Fruit fly (Drosophila melanogaster) whole organism, prepupa: Measurements from ENCODE around the gene TfAP-2.

Experiments
- CG10631 ChIP-seq: fragments of 200-800 bp; sonication (Bioruptor generic); optimal IDR thresholded peaks from 2 replicates; lab custom pipeline; 2016; ENCODE audit warnings: missing biosample characterization, missing genetic modification characterization
- CG11902 ChIP-seq: fragments of 200-800 bp; sonication (Bioruptor generic); optimal IDR thresholded peaks from 3 replicates; lab custom pipeline; 2016; ENCODE audit warnings: missing biosample characterization, missing genetic modification characterization
- CG15336 ChIP-seq: fragments of 200-800 bp; sonication (Bioruptor generic); IDR thresholded peaks from 2 replicates; pipeline ENCODE4 v1.3.6; 2022; ENCODE audit warnings: missing biosample characterization, missing genetic modification characterization
- CG3032 ChIP-seq: fragments of 200-800 bp; optimal IDR thresholded peaks from 2 replicates; lab custom pipeline; 2019; ENCODE audit warnings: missing biosample characterization, mild to moderate bottlenecking, missing genetic modification characterization, moderate library complexity
- CG31627 ChIP-seq: fragments of 200-800 bp; sonication (Bioruptor generic); optimal IDR thresholded peaks from 3 replicates; lab custom pipeline; 2016; ENCODE audit warnings: missing biosample characterization, missing genetic modification characterization
- CG6808 ChIP-seq: fragments of 200-800 bp; sonication (Bioruptor generic); optimal IDR thresholded peaks from 3 replicates; lab custom pipeline; 2017; ENCODE audit warnings: missing biosample characterization, missing genetic modification characterization, mild to moderate bottlenecking, moderate library complexity, missing genetic modification reagents
- CG8119 ChIP-seq: fragments of 200-800 bp; sonication (Bioruptor generic); IDR thresholded peaks from 3 replicates; pipeline ENCODE4 v1.3.6; 2022; ENCODE audit warnings: missing biosample characterization, missing genetic modification characterization
- CG8319 ChIP-seq: fragments of 200-800 bp; sonication (Bioruptor generic); optimal IDR thresholded peaks from 3 replicates; lab custom pipeline; 2016; ENCODE audit warnings: missing biosample characterization, missing genetic modification characterization
- Eip78C ChIP-seq: fragments of 200-800 bp; sonication (Bioruptor generic); peaks from one replicate; lab custom pipeline; 2016; ENCODE audit warnings: missing biosample characterization, missing genetic modification characterization
- Ets21C ChIP-seq: fragments of 200-800 bp; sonication (Bioruptor generic); optimal IDR thresholded peaks from 3 replicates; lab custom pipeline; 2016; ENCODE audit warnings: missing biosample characterization, missing genetic modification characterization
- Ets96B ChIP-seq: fragments of 200-800 bp; optimal IDR thresholded peaks from 2 replicates; lab custom pipeline; 2019; ENCODE audit warnings: missing biosample characterization, mild to moderate bottlenecking, missing genetic modification characterization, moderate library complexity
- Gug ChIP-seq: fragments of 200-800 bp; sonication (Bioruptor generic); IDR thresholded peaks from 2 replicates; pipeline ENCODE4 v1.3.6; 2022; ENCODE audit warnings: missing biosample characterization, missing genetic modification characterization
- Hr39 ChIP-seq: fragments of 200-800 bp; sonication (Bioruptor generic); optimal IDR thresholded peaks from 2 replicates; lab custom pipeline; 2016; ENCODE audit warnings: missing biosample characterization, missing genetic modification characterization
- Hr4 ChIP-seq: fragments of 200-800 bp; sonication (Bioruptor generic); optimal IDR thresholded peaks from 3 replicates; lab custom pipeline; 2016; ENCODE audit warnings: missing biosample characterization, missing genetic modification characterization
- Met ChIP-seq: fragments of 200-800 bp; sonication (Bioruptor generic); optimal IDR thresholded peaks from 3 replicates; lab custom pipeline; 2016; ENCODE audit warnings: missing biosample characterization, missing genetic modification characterization
- Sox102F ChIP-seq: fragments of 200-800 bp; sonication (Bioruptor generic); optimal IDR thresholded peaks from 2 replicates; lab custom pipeline; 2016; ENCODE audit warnings: missing biosample characterization, mild to moderate bottlenecking, missing genetic modification characterization
- Sox14 ChIP-seq: fragments of 200-800 bp; sonication (Bioruptor generic); optimal IDR thresholded peaks from 3 replicates; lab custom pipeline; 2016; ENCODE audit warnings: missing biosample characterization, missing genetic modification characterization
- acj6 ChIP-seq: fragments of 200-800 bp; sonication (Bioruptor generic); optimal IDR thresholded peaks from 3 replicates; lab custom pipeline; 2016; ENCODE audit warnings: missing biosample characterization, missing genetic modification characterization
- cyc ChIP-seq: fragments of 200-800 bp; sonication (Bioruptor generic); optimal IDR thresholded peaks from 3 replicates; lab custom pipeline; 2016; ENCODE audit warnings: missing biosample characterization, missing genetic modification characterization
- dsx ChIP-seq: fragments of 200-800 bp; optimal IDR thresholded peaks from 3 replicates; lab custom pipeline; 2019; ENCODE audit warnings: missing biosample characterization, mild to moderate bottlenecking, missing genetic modification characterization, moderate library complexity; ENCODE audit not compliant: poor library complexity, severe bottlenecking
- eg ChIP-seq: fragments of 200-800 bp; sonication (Bioruptor generic); IDR thresholded peaks from 3 replicates; pipeline ENCODE4 v1.3.6; 2022; ENCODE audit warnings: missing biosample characterization, missing genetic modification characterization
- esn ChIP-seq: fragments of 200-800 bp; sonication (Bioruptor generic); optimal IDR thresholded peaks from 2 replicates; lab custom pipeline; 2016; ENCODE audit warnings: missing biosample characterization, mild to moderate bottlenecking, missing genetic modification characterization, moderate library complexity
- fd59A ChIP-seq: fragments of 200-800 bp; sonication (Bioruptor generic); optimal IDR thresholded peaks from 2 replicates; lab custom pipeline; 2017; ENCODE audit warnings: missing biosample characterization, mild to moderate bottlenecking, missing genetic modification characterization, missing genetic modification reagents
- fkh ChIP-seq: fragments of 200-800 bp; sonication (Bioruptor generic); optimal IDR thresholded peaks from 3 replicates; lab custom pipeline; 2017; ENCODE audit warnings: missing biosample characterization, mild to moderate bottlenecking, missing genetic modification characterization, moderate library complexity
- pdm3 ChIP-seq: fragments of 200-800 bp; sonication (Bioruptor generic); optimal IDR thresholded peaks from 3 replicates; lab custom pipeline; 2016; ENCODE audit warnings: missing biosample characterization, missing genetic modification characterization
- salr ChIP-seq, 2 experiments: fragments of 200-800 bp; sonication (Bioruptor generic); optimal IDR thresholded peaks; 3 replicates each; lab custom pipeline; 2016 to 2018; ENCODE audit warnings: missing biosample characterization in 2 of 2, missing genetic modification characterization in 2 of 2, mild to moderate bottlenecking in 1 of 2
- svp ChIP-seq: fragments of 200-800 bp; sonication (Bioruptor generic); peaks from one replicate; lab custom pipeline; 2016; ENCODE audit warnings: missing biosample characterization, missing genetic modification characterization

Gene TfAP-2

dm6 chr3L:21617354-21617753 is 30.7 kb downstream of the TfAP-2 start, which contains the start of the genes S1P and CG11307:
Gene S1P, minus strand, starts transcription at chr3L:21617376.
Gene CG11307, plus strand, starts transcription at chr3L:21617623.
- TF ChIP-seq Sox14 (GFP tag; lab: Kevin White, UChicago) (no peak), cyc (no peak), fkh (peak; percentile 91)
- TF ChIP-seq, all 60 proteins: peak for 1

dm6 chr3L:21625547-21625946 is 38.9 kb downstream of the TfAP-2 start, which contains the start of the genes CG7166 and Alg11:
Gene CG7166, minus strand, starts transcription at chr3L:21625647.
Gene Alg11, plus strand, starts transcription at chr3L:21625806.
- TF ChIP-seq Gug (GFP tag; lab: Robert Waterston, UW) (no peak), Eip78C (GFP tag; lab: Kevin White, UChicago) (peak; percentile 35)

DNA sequence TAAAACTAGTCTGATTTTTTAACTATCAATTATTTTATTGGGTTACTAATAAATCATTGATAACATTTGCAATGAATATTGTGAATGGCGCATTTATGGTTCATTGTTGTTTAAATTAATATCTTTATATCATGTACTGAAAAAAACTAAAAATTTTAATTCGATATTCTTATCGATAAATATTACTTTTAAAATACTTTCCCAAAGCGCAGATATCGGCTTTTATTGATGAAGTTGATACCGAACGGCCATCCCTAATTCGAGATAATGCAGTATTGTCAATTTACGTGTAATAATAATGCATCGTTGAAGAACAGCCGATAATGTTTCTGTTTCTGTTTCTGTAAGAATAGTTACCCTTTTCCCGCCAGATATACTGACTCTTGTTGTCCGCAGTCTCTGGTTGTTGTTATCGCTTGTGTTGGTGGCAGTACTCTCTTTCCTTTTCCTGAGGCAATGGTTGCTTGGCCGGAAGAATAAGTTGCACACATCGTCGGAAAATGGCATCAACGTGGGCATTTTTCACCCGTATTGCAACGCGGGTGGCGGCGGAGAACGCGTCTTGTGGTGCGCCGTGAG is 39.5 kb downstream of the TfAP-2 start:
- TF ChIP-seq CG8319 (GFP tag; lab: Kevin White, UChicago) (no peak), CG6808 (GFP tag; lab: Kevin White, UChicago) (no peak), CG10631 (GFP tag; lab: Kevin White, UChicago) (no peak), Hr39 (GFP tag; lab: Kevin White, UChicago) (no peak), Hr4 (GFP tag; lab: Kevin White, UChicago) (no peak), Met (GFP tag; lab: Kevin White, UChicago) (no peak), acj6 (GFP tag; lab: Kevin White, UChicago) (no peak), fkh (no peak), Eip78C (GFP tag; lab: Kevin White, UChicago) (peak; percentile 55), CG3032 (tag; lab: Kevin White, UChicago) (no peak), esn (GFP tag; lab: Kevin White, UChicago) (peak; percentile 38), salr (GFP tag; optimal IDR thresholded peaks at IDR 0.05; lab: Kevin White, UChicago) (no peak), Ets21C (GFP tag; lab: Kevin White, UChicago) (no peak), CG8119 (no peak), Sox102F (GFP tag; lab: Kevin White, UChicago) (no peak), CG15336 (GFP tag; lab: Robert Waterston, UW) (no peak), fd59A (no peak), CG11902 (no peak)

DNA sequence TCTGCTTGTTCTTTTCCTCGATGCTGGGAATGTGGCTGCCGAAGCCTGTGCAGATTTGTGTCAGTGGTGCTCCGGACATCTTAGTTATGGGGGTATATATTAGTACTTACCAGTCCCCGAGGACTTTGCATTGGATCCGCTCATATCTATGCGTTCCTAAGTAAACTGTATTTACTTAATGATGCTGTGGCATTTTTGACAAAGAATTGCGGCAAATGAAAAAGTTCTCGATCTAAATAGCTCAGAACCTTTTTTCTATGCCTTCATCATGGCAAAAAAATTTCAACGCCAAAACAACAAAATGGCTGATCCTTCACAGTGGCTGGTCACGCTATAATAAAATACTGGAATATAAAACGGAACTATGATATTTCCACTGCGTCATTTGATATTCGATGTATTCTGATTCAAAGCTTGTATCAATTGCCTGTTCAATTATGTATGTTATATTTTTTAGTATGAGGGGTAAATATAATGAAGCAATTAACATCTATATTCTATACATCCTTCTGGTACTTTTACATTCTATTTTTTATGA is 47.6 kb downstream of the TfAP-2 start, which contains the start of gene MED1:
Gene MED1 (minus strand): TSS at position 295 of the 538 bp plus-strand sequence.
- peak; percentile 15; the same call in 1 of the 3 replicates for TF ChIP-seq eg (GFP tag; lab: Robert Waterston, UW)
- TF ChIP-seq pdm3 (GFP tag; lab: Kevin White, UChicago): no peak
- peak; percentile 5 for TF ChIP-seq Ets21C (GFP tag; lab: Kevin White, UChicago)
- peak; percentile 43 for TF ChIP-seq CG31627 (GFP tag; lab: Kevin White, UChicago)

- peak; percentile 66 for TF ChIP-seq svp (GFP tag; lab: Kevin White, UChicago)
- TF ChIP-seq dsx (GFP tag; lab: Kevin White, UChicago): no peak
Measured at dm6 chr3L:21635208-21635607, 48.6 kb downstream of the TfAP-2 start, which contains the start of gene ORMDL. Gene ORMDL, plus strand, starts transcription at chr3L:21635305.

DNA sequence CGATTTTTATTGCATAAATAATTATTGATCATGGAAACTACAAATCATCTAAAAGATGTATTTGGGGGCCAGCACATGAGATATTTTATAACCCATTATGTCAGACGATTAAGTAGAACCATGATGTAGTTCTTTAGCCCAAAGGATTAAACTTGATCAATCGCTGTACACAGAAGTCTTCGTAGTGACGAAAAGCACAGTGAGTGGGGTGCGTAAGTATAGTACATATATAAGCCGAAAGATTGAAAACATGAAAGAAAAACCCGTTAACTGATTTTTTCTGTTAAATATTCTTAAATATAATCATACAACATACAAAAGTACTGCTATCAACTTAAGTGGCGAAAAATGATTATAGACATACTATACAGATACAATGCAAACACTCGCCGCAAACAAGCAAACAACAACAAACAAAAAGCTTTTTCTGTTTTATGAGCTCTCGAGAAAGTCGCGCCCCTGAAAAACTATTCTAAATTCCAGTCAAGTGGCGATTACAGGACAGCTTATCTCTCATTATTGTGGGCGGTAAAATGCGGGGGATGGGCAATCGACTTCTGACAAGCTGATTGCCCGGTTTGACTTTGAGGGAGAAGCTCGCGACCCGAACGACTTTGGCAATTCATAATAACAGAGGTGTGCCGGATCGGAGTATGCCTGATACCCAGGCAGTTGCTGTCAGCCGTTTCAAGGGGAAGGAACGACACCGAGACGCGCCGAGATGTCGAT is 49.8 kb downstream of the TfAP-2 start, which contains the start of gene CG32444:
Gene CG32444 (plus strand): TSS at position 683 of the 729 bp plus-strand sequence.
- TF ChIP-seq svp (GFP tag; lab: Kevin White, UChicago) (peak; percentile 94), esn (GFP tag; lab: Kevin White, UChicago) (no peak), Ets96B (no peak), Eip78C (GFP tag; lab: Kevin White, UChicago) (peak; percentile 46)
- TF ChIP-seq, all 60 proteins: peak for 2
